Fruit fly (Drosophila melanogaster): ENCODE data around the gene ninaC.

DNA sequence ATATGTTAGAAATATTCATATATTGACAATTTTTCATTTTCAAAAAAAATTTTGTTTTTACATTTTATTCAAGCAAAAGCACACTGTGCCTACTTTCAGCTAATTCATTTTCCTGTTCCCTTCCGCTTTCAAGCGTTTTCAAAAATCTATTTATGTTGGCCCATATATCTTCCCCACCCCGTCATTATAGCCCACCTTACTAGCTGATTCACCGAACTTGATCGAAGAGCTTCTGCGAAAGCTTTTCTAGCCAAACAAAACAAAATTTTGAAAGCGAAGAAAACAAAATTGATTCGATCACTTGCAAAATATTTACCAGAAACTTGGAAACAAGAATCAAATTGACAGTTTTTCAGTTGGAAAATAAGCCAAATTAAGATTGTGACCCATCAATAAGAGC lies 23.5 kb downstream of the ninaC start, which contains the start of gene CG5171:
- TF ChIP-seq EcR (GFP tag; optimal IDR thresholded peaks at IDR 0.05) (no peak), gl (tag; optimal IDR thresholded peaks at IDR 0.05) (no peak), D1 (tag; optimal IDR thresholded peaks at IDR 0.05) (no peak)
